Worm (Caenorhabditis elegans) whole organism, midembryonic: ENCODE data around the gene hpo-7.

Source experiments
- T22C8.4 ChIP-seq: fragments of 200-800 bp; sonication (Bioruptor generic); IDR thresholded peaks from 2 replicates; pipeline ENCODE4 v1.3.6; 2022; ENCODE audit warnings: missing genetic modification characterization, missing compliant biosample characterization
- cog-1 ChIP-seq: sonication (generic microtip); optimal IDR thresholded peaks from 2 replicates; lab custom pipeline; 2016; ENCODE audit warnings: missing genetic modification characterization, missing compliant biosample characterization
- flt-1 ChIP-seq: fragments of 200-800 bp; sonication (Bioruptor generic); IDR thresholded peaks from 2 replicates; pipeline ENCODE4 v1.3.6; 2022; ENCODE audit warnings: missing genetic modification characterization, missing compliant biosample characterization
- klf-2 ChIP-seq: fragments of 200-800 bp; sonication (Bioruptor generic); conservative IDR thresholded peaks from 2 replicates; pipeline ENCODE4 v1.3.6; 2022; ENCODE audit warnings: missing genetic modification reagents, missing genetic modification characterization, missing compliant biosample characterization
- med-1 ChIP-seq: sonication (generic microtip); optimal IDR thresholded peaks from 2 replicates; lab custom pipeline; 2017; ENCODE audit warnings: missing genetic modification characterization, mild to moderate bottlenecking, missing compliant biosample characterization, antibody characterized with exemption, missing genetic modification reagents; ENCODE audit not compliant: insufficient read depth
- ref-1 ChIP-seq: fragments of 200-800 bp; sonication (Bioruptor generic); conservative IDR thresholded peaks from 2 replicates; pipeline ENCODE4 v1.3.6; 2022; ENCODE audit warnings: missing genetic modification reagents, missing genetic modification characterization, missing compliant biosample characterization
- tab-1 ChIP-seq: fragments of 200-800 bp; sonication (Bioruptor generic); IDR thresholded peaks from 2 replicates; pipeline ENCODE4 v1.3.6; 2022; ENCODE audit warnings: missing genetic modification characterization, missing compliant biosample characterization
- ztf-23 ChIP-seq: fragments of 200-800 bp; sonication (Bioruptor generic); IDR thresholded peaks from 2 replicates; pipeline ENCODE4 v1.3.6; 2022; ENCODE audit warnings: missing genetic modification reagents, missing genetic modification characterization, missing compliant biosample characterization
- ztf-29 ChIP-seq: fragments of 200-800 bp; sonication (Bioruptor generic); IDR thresholded peaks from 2 replicates; pipeline ENCODE4 v1.3.6; 2022; ENCODE audit warnings: missing genetic modification reagents, missing genetic modification characterization, missing compliant biosample characterization

DNA sequence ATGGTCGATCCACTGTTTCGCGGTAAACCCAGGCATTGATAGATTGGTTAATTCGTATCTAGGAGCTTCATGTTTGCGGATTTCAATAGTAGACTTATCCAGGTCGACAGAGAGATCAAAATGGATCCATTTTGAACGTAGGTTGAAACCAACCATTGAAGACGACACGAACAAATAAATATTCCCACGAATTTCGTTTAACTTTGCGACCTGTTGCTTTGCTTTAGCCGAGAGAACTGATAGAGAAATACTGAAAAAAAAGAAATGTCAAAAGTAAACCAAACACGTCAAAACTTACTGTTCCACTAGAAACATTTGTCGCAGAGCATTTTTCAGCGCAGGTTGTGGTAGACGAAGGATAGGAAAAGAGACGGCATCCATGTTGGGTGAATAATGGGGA is 32.9 kb upstream of the hpo-7 start, which contains the start of gene fbxb-38:
- TF ChIP-seq cog-1, result no peak
- no peak for TF ChIP-seq klf-2 (GFP tag; lab: Robert Waterston, UW)
- TF ChIP-seq tab-1 (GFP tag; lab: Robert Waterston, UW), result no peak
- no peak for TF ChIP-seq T22C8.4 (GFP tag; lab: Robert Waterston, UW)
- TF ChIP-seq ztf-29 (GFP tag; lab: Robert Waterston, UW), result no peak
- TF ChIP-seq med-1, result no peak
- TF ChIP-seq flt-1 (GFP tag; lab: Robert Waterston, UW), result no peak
- no peak for TF ChIP-seq ref-1 (GFP tag; lab: Robert Waterston, UW)
- no peak for TF ChIP-seq ztf-23 (GFP tag; lab: Robert Waterston, UW)
